Worm (Caenorhabditis elegans) whole organism, L3 larva: Measurements from ENCODE around the gene rpb-8.

Experiments
- ama-1 ChIP-seq: fragments of 150-350 bp; optimal IDR thresholded peaks from 2 replicates; lab custom pipeline; 2018
- ceh-82 ChIP-seq: fragments of 150-350 bp; optimal IDR thresholded peaks from 2 replicates; lab custom pipeline; 2014; ENCODE audit warnings: missing biosample characterization, missing genetic modification characterization
- fkh-10 ChIP-seq: sonication (generic microtip); optimal IDR thresholded peaks from 2 replicates; lab custom pipeline; 2017; ENCODE audit warnings: missing biosample characterization, missing genetic modification reagents, missing genetic modification characterization

DNA sequence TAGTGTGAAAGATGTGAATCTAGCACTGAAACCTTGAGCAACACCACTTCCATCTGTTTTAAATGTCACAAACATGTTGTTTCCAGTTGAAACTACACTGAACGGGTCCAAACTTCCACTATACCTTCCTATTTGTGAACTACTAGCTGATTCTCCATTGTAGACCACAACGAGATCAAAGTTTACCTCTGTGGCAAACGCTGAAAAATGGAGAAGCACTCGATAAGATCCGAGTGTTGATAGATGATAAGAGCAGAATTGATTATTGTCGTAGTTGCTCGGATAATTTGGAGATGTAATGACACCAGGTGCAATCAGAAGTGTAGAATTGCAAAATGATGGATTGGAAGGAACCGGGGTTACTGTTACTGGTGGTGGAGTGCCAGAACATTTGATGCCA is 35.9 kb downstream of the rpb-8 start:
- no peak for TF ChIP-seq fkh-10 (GFP tag; lab: Kevin White, UChicago)
- no peak for TF ChIP-seq ceh-82 (tag; lab: Kevin White, UChicago)
- no peak for TF ChIP-seq ama-1 (lab: Kevin White, UChicago)
